Fruit fly (Drosophila melanogaster) whole organism, embryonic: Measurements from ENCODE around the gene CG12640.

ENCODE experiments used
- Atf6 ChIP-seq: fragments of 200-800 bp; sonication (Bioruptor generic); IDR thresholded peaks from 2 replicates; pipeline ENCODE4 v1.3.6; 2022; ENCODE audit warnings: missing biosample characterization, missing genetic modification characterization
- CG10147 ChIP-seq: fragments of 200-800 bp; sonication (Bioruptor generic); optimal IDR thresholded peaks from 2 replicates; lab custom pipeline; 2019; ENCODE audit warnings: missing biosample characterization, mild to moderate bottlenecking, missing genetic modification characterization, moderate library complexity
- CG11085 ChIP-seq: fragments of 200-800 bp; sonication (Bioruptor generic); IDR thresholded peaks from 2 replicates; pipeline ENCODE4 v1.3.6; 2022; ENCODE audit warnings: missing biosample characterization, missing genetic modification characterization
- CG1233 ChIP-seq: fragments of 200-800 bp; sonication (Bioruptor generic); optimal IDR thresholded peaks from 4 replicates; lab custom pipeline; 2018; ENCODE audit warnings: missing biosample characterization, mild to moderate bottlenecking, missing genetic modification characterization
- CG12744 ChIP-seq: fragments of 200-800 bp; sonication (Bioruptor generic); optimal IDR thresholded peaks from 2 replicates; lab custom pipeline; 2016; ENCODE audit warnings: missing biosample characterization, missing genetic modification characterization
- CG13287 ChIP-seq: fragments of 200-800 bp; sonication (Bioruptor generic); IDR thresholded peaks from 2 replicates; pipeline ENCODE4 v1.3.6; 2022; ENCODE audit warnings: missing biosample characterization, missing genetic modification characterization; ENCODE audit not compliant: partially characterized antibody
- CG18599 ChIP-seq: fragments of 200-800 bp; sonication (Bioruptor generic); optimal IDR thresholded peaks from 3 replicates; lab custom pipeline; 2017; ENCODE audit warnings: missing biosample characterization, missing genetic modification characterization, mild to moderate bottlenecking, moderate library complexity, missing genetic modification reagents
- CG31224 ChIP-seq: fragments of 200-800 bp; sonication (Bioruptor generic); IDR thresholded peaks from 2 replicates; pipeline ENCODE4 v1.3.6; 2022; ENCODE audit warnings: missing biosample characterization, missing genetic modification characterization
- CG32532 ChIP-seq: fragments of 200-800 bp; sonication (Bioruptor generic); IDR thresholded peaks from 2 replicates; pipeline ENCODE4 v1.3.6; 2022; ENCODE audit warnings: missing biosample characterization, missing genetic modification characterization
- CG34224 ChIP-seq: fragments of 200-800 bp; sonication (Bioruptor generic); IDR thresholded peaks from 3 replicates; pipeline ENCODE4 v1.3.6; 2022; ENCODE audit warnings: missing biosample characterization, missing genetic modification characterization; ENCODE audit not compliant: partially characterized antibody
- CG4617 ChIP-seq: fragments of 200-800 bp; sonication (Bioruptor generic); optimal IDR thresholded peaks from 3 replicates; lab custom pipeline; 2016; ENCODE audit warnings: missing biosample characterization, missing genetic modification characterization, borderline replicate concordance
- CG6175 ChIP-seq: fragments of 200-800 bp; sonication (Bioruptor generic); IDR thresholded peaks from 3 replicates; pipeline ENCODE4 v1.3.6; 2022; ENCODE audit warnings: missing biosample characterization, missing genetic modification characterization
- CG6791 ChIP-seq: fragments of 200-800 bp; sonication (Bioruptor generic); IDR thresholded peaks from 3 replicates; pipeline ENCODE4 v1.3.6; 2022; ENCODE audit warnings: missing biosample characterization, missing genetic modification characterization; ENCODE audit not compliant: partially characterized antibody
- CG8924 ChIP-seq: fragments of 200-800 bp; optimal IDR thresholded peaks from 3 replicates; lab custom pipeline; 2019; ENCODE audit warnings: missing biosample characterization, mild to moderate bottlenecking, missing genetic modification characterization, moderate library complexity
- CG9727 ChIP-seq: fragments of 200-800 bp; sonication (Bioruptor generic); optimal IDR thresholded peaks from 3 replicates; lab custom pipeline; 2017; ENCODE audit warnings: missing biosample characterization, mild to moderate bottlenecking, missing genetic modification characterization
- CG9817 ChIP-seq: fragments of 200-800 bp; sonication (Bioruptor generic); optimal IDR thresholded peaks from 2 replicates; lab custom pipeline; 2018; ENCODE audit warnings: missing biosample characterization, mild to moderate bottlenecking, missing genetic modification characterization, moderate library complexity
- CG9876 ChIP-seq: fragments of 200-800 bp; sonication (Bioruptor generic); optimal IDR thresholded peaks from 2 replicates; lab custom pipeline; 2016; ENCODE audit warnings: missing biosample characterization, missing genetic modification characterization
- CTCF ChIP-seq: fragments of 200-800 bp; sonication (Bioruptor generic); optimal IDR thresholded peaks from 2 replicates; lab custom pipeline; 2017; ENCODE audit warnings: missing biosample characterization, mild to moderate bottlenecking, missing genetic modification characterization, moderate library complexity
- Chrac-16 ChIP-seq: fragments of 200-800 bp; sonication (Bioruptor generic); optimal IDR thresholded peaks from 3 replicates; lab custom pipeline; 2016; ENCODE audit warnings: missing biosample characterization, missing genetic modification characterization
- Gsc ChIP-seq: fragments of 200-800 bp; sonication (Bioruptor generic); IDR thresholded peaks from 2 replicates; pipeline ENCODE4 v1.3.6; 2022; ENCODE audit warnings: missing biosample characterization, missing genetic modification characterization
- HLH54F ChIP-seq: fragments of 200-800 bp; sonication (Bioruptor generic); optimal IDR thresholded peaks from 3 replicates; lab custom pipeline; 2016; ENCODE audit warnings: missing biosample characterization, missing genetic modification characterization
- Hr51 ChIP-seq, 2 experiments: fragments of 200-800 bp; sonication (Bioruptor generic); optimal IDR thresholded peaks; 2 replicates in 1 of 2; 3 replicates in 1 of 2; lab custom pipeline; 2016 to 2018; ENCODE audit warnings: missing biosample characterization in 2 of 2, missing genetic modification characterization in 2 of 2, mild to moderate bottlenecking in 1 of 2, moderate library complexity in 1 of 2
- MESR4 ChIP-seq: fragments of 200-800 bp; sonication (Bioruptor generic); optimal IDR thresholded peaks from 2 replicates; lab custom pipeline; 2018; ENCODE audit warnings: missing biosample characterization, mild to moderate bottlenecking, missing genetic modification characterization, moderate library complexity
- Oaz ChIP-seq: fragments of 200-800 bp; sonication (Bioruptor generic); IDR thresholded peaks from 2 replicates; pipeline ENCODE4 v1.3.6; 2022; ENCODE audit warnings: missing biosample characterization, missing genetic modification characterization
- Optix ChIP-seq: fragments of 200-800 bp; sonication (Bioruptor generic); IDR thresholded peaks from 3 replicates; pipeline ENCODE4 v1.3.6; 2022; ENCODE audit warnings: missing biosample characterization, missing genetic modification characterization
- Sin3A ChIP-seq: fragments of >200 bp; optimal IDR thresholded peaks from 2 replicates; lab custom pipeline; 2018
- Spps ChIP-seq: fragments of 200-800 bp; sonication (Bioruptor generic); optimal IDR thresholded peaks from 2 replicates; lab custom pipeline; 2018; ENCODE audit warnings: missing biosample characterization, mild to moderate bottlenecking, missing genetic modification characterization
- ap ChIP-seq: fragments of 200-800 bp; sonication (Bioruptor generic); IDR thresholded peaks from 2 replicates; pipeline ENCODE4 v1.3.6; 2022; ENCODE audit warnings: missing biosample characterization, missing genetic modification characterization
- ash1 ChIP-seq: fragments of 200-800 bp; sonication (Bioruptor generic); optimal IDR thresholded peaks from 2 replicates; lab custom pipeline; 2018; ENCODE audit warnings: missing biosample characterization, mild to moderate bottlenecking, missing genetic modification characterization
- bigmax ChIP-seq: fragments of 200-800 bp; sonication (Bioruptor generic); optimal IDR thresholded peaks from 2 replicates; lab custom pipeline; 2018; ENCODE audit warnings: missing biosample characterization, mild to moderate bottlenecking, missing genetic modification characterization
- ci ChIP-seq: fragments of 200-800 bp; sonication (Bioruptor generic); IDR thresholded peaks from 3 replicates; pipeline ENCODE4 v1.3.6; 2022; ENCODE audit warnings: missing biosample characterization, missing genetic modification characterization
- dysf ChIP-seq: fragments of 200-800 bp; sonication (Bioruptor generic); IDR thresholded peaks from 3 replicates; pipeline ENCODE4 v1.3.6; 2022; ENCODE audit warnings: missing biosample characterization, missing genetic modification characterization
- grau ChIP-seq: fragments of 200-800 bp; optimal IDR thresholded peaks from 3 replicates; lab custom pipeline; 2019; ENCODE audit warnings: missing biosample characterization, mild to moderate bottlenecking, missing genetic modification characterization, moderate library complexity
- grn ChIP-seq: fragments of 200-800 bp; sonication (Bioruptor generic); optimal IDR thresholded peaks from 3 replicates; lab custom pipeline; 2017; ENCODE audit warnings: missing biosample characterization, missing genetic modification characterization
- ind ChIP-seq: fragments of 200-800 bp; sonication (Bioruptor generic); optimal IDR thresholded peaks from 3 replicates; lab custom pipeline; 2016; ENCODE audit warnings: missing biosample characterization, missing genetic modification characterization
- knrl ChIP-seq: fragments of 200-800 bp; sonication (Bioruptor generic); IDR thresholded peaks from 3 replicates; pipeline ENCODE4 v1.3.6; 2022; ENCODE audit warnings: missing biosample characterization, missing genetic modification characterization; ENCODE audit not compliant: partially characterized antibody
- lov ChIP-seq, 2 experiments: fragments of 200-800 bp in 1 of 2; fragments of >200 bp in 1 of 2; sonication (Bioruptor generic) in 1 of 2; IDR thresholded peaks in 1 of 2; optimal IDR thresholded peaks in 1 of 2; 2 replicates in 1 of 2; 3 replicates in 1 of 2; pipeline versions ENCODE4 v1.3.6 to Lab custom; 2017 to 2022; ENCODE audit warnings: missing biosample characterization in 1 of 2, missing genetic modification characterization in 1 of 2
- mld ChIP-seq: fragments of 200-800 bp; sonication (Bioruptor generic); IDR thresholded peaks from 3 replicates; pipeline ENCODE4 v1.3.6; 2022; ENCODE audit warnings: missing biosample characterization, missing genetic modification characterization; ENCODE audit not compliant: partially characterized antibody
- nmo ChIP-seq: fragments of 200-800 bp; sonication (Bioruptor generic); optimal IDR thresholded peaks from 2 replicates; lab custom pipeline; 2018; ENCODE audit warnings: missing biosample characterization, mild to moderate bottlenecking, missing genetic modification characterization, moderate library complexity
- pnt ChIP-seq: fragments of 200-800 bp; sonication (Bioruptor generic); optimal IDR thresholded peaks from 3 replicates; lab custom pipeline; 2016; ENCODE audit warnings: missing biosample characterization, missing genetic modification characterization
- psq ChIP-seq: fragments of 200-800 bp; sonication (Bioruptor generic); optimal IDR thresholded peaks from 2 replicates; lab custom pipeline; 2017; ENCODE audit warnings: missing biosample characterization, missing genetic modification characterization
- pum ChIP-seq: fragments of 200-800 bp; sonication (Bioruptor generic); optimal IDR thresholded peaks from 2 replicates; lab custom pipeline; 2016; ENCODE audit warnings: missing biosample characterization, missing genetic modification characterization
- schlank ChIP-seq: fragments of 200-800 bp; sonication (Bioruptor generic); optimal IDR thresholded peaks from 2 replicates; lab custom pipeline; 2018; ENCODE audit warnings: missing biosample characterization, mild to moderate bottlenecking, missing genetic modification characterization
- sim ChIP-seq: fragments of 200-800 bp; sonication (Bioruptor generic); IDR thresholded peaks from 2 replicates; pipeline ENCODE4 v1.3.6; 2022; ENCODE audit warnings: missing biosample characterization, missing genetic modification characterization
- sob ChIP-seq: fragments of 200-800 bp; sonication (Bioruptor generic); IDR thresholded peaks from 2 replicates; pipeline ENCODE4 v1.3.6; 2022; ENCODE audit warnings: missing biosample characterization, missing genetic modification characterization
- stwl ChIP-seq: fragments of 200-800 bp; sonication (Bioruptor generic); optimal IDR thresholded peaks from 3 replicates; lab custom pipeline; 2018; ENCODE audit warnings: missing biosample characterization, mild to moderate bottlenecking, missing genetic modification characterization, moderate library complexity
- tll ChIP-seq, 2 experiments: fragments of 200-800 bp in 1 of 2; fragments of >200 bp in 1 of 2; sonication (Bioruptor generic) in 1 of 2; optimal IDR thresholded peaks; 2 replicates each; lab custom pipeline; 2017 to 2019; ENCODE audit warnings: missing biosample characterization in 2 of 2, missing genetic modification characterization in 2 of 2, mild to moderate bottlenecking in 1 of 2, moderate library complexity in 1 of 2
- wdn ChIP-seq: fragments of 200-800 bp; sonication (Bioruptor generic); IDR thresholded peaks from 2 replicates; pipeline ENCODE4 v1.3.6; 2022; ENCODE audit warnings: missing biosample characterization, missing genetic modification characterization
- yki ChIP-seq: fragments of >200 bp; optimal IDR thresholded peaks from 3 replicates; lab custom pipeline; 2018

The CG12640 gene

dm6 chrX:10473510-10474212 lies 41.0 kb upstream of the CG12640 start, which contains the start of gene CG2889 (continued):
- TF ChIP-seq CG10147: no peak
- TF ChIP-seq Chrac-16 (GFP tag; lab: Kevin White, UChicago): peak; percentile 20
- TF ChIP-seq pnt (GFP tag; lab: Kevin White, UChicago): no peak
- no peak for TF ChIP-seq sim
- 0 out of 2 replicates have a peak, but pooled peaks have one; percentile 20 for TF ChIP-seq Oaz (GFP tag; lab: Robert Waterston, UW)
- TF ChIP-seq ash1 (GFP tag; lab: Kevin White, UChicago): no peak
- no peak for TF ChIP-seq CG11085 (GFP tag; lab: Robert Waterston, UW)
- peak; percentile 63 for TF ChIP-seq Sin3A
- TF ChIP-seq ap (GFP tag; lab: Robert Waterston, UW): no peak
- no peak for TF ChIP-seq bigmax (GFP tag; lab: Kevin White, UChicago)
- peak; percentile 59; the same call in 2 of the 3 replicates for TF ChIP-seq CG6791 (GFP tag; lab: Robert Waterston, UW)
- peak in 1 of 2 experiments; percentile 21 for TF ChIP-seq Hr51 (GFP tag; optimal IDR thresholded peaks at IDR 0.05; lab: Kevin White, UChicago)
- TF ChIP-seq dysf (GFP tag; lab: Robert Waterston, UW): no peak
- no peak for TF ChIP-seq lov (optimal IDR thresholded peaks at IDR 0.05; lab: Kevin White, UChicago)
- TF ChIP-seq lov (GFP tag; IDR thresholded peaks at IDR 0.05; lab: Robert Waterston, UW): 0 out of 3 replicates have a peak, but pooled peaks have one; percentile 26
- no peak for TF ChIP-seq CG1233 (GFP tag; lab: Kevin White, UChicago)
- TF ChIP-seq knrl: peak; percentile 69; the same call in 2 of the 3 replicates
- TF ChIP-seq CTCF (GFP tag; lab: Kevin White, UChicago): no peak
- peak; percentile 34; the same call in 1 of the 3 replicates for TF ChIP-seq mld
- peak; percentile 1 for TF ChIP-seq grau (tag; lab: Kevin White, UChicago)
- no peak for TF ChIP-seq CG12744 (GFP tag; lab: Kevin White, UChicago)
- TF ChIP-seq CG31224 (GFP tag; lab: Robert Waterston, UW): no peak
- peak; percentile 20; the same call in 1 of the 3 replicates for TF ChIP-seq CG34224 (GFP tag; lab: Robert Waterston, UW)
- TF ChIP-seq schlank (tag; lab: Kevin White, UChicago): no peak
- peak; percentile 1 for TF ChIP-seq psq (GFP tag; lab: Kevin White, UChicago)
- peak; percentile 48 for TF ChIP-seq stwl (tag; lab: Kevin White, UChicago)
- peak in 1 of 2 experiments; percentile 56 for TF ChIP-seq tll (GFP tag; optimal IDR thresholded peaks at IDR 0.05; lab: Kevin White, UChicago)
- peak; percentile 14 for TF ChIP-seq ind (GFP tag; lab: Kevin White, UChicago)
- TF ChIP-seq Atf6 (GFP tag; lab: Robert Waterston, UW): no peak
- TF ChIP-seq Optix (GFP tag; lab: Robert Waterston, UW): no peak
- peak; percentile 14 for TF ChIP-seq CG9817 (tag; lab: Kevin White, UChicago)
- TF ChIP-seq CG4617 (GFP tag; lab: Kevin White, UChicago): peak; percentile 38
- TF ChIP-seq CG9876 (GFP tag; lab: Kevin White, UChicago): no peak
- TF ChIP-seq HLH54F (GFP tag; lab: Kevin White, UChicago): peak; percentile 17
- TF ChIP-seq sob (GFP tag; lab: Robert Waterston, UW): peak; percentile 17; the same call in 1 of the 2 replicates
- peak; percentile 6 for TF ChIP-seq CG18599
- TF ChIP-seq MESR4 (GFP tag; lab: Kevin White, UChicago): peak; percentile 15
- TF ChIP-seq CG8924 (tag; lab: Kevin White, UChicago): peak; percentile 2
- peak; percentile 7 for TF ChIP-seq pum (GFP tag; lab: Kevin White, UChicago)
- peak; percentile 20 for TF ChIP-seq CG9727 (GFP tag; lab: Kevin White, UChicago)
- peak; percentile 60 for TF ChIP-seq CG13287 (GFP tag; lab: Robert Waterston, UW)
- TF ChIP-seq nmo (GFP tag; lab: Kevin White, UChicago): peak; percentile 46
- no peak for TF ChIP-seq Spps
- no peak for TF ChIP-seq wdn (GFP tag; lab: Robert Waterston, UW)
- TF ChIP-seq ci (GFP tag; lab: Robert Waterston, UW): peak; percentile 59; the same call in 2 of the 3 replicates
- TF ChIP-seq grn: no peak
- TF ChIP-seq CG6175 (GFP tag; lab: Robert Waterston, UW): no peak
- TF ChIP-seq CG32532 (GFP tag; lab: Robert Waterston, UW): peak; percentile 32; the same call in 1 of the 2 replicates
- TF ChIP-seq Gsc: no peak
- no peak for TF ChIP-seq yki (lab: Kevin White, UChicago)
